Fruit fly (Drosophila melanogaster): ENCODE measurements around the gene CG34159.

dm6 chr2L:10180182-10180779 is 23.8 kb downstream of the CG34159 start, which contains the start of gene CG44153:
- no peak for TF ChIP-seq salm (tag; optimal IDR thresholded peaks at IDR 0.05)
- TF ChIP-seq H15 (GFP tag; IDR thresholded peaks at IDR 0.05): no peak
- no peak for TF ChIP-seq repo (GFP tag; optimal IDR thresholded peaks at IDR 0.05)
- no peak for TF ChIP-seq Rfx (GFP tag; IDR thresholded peaks at IDR 0.05)
- TF ChIP-seq CG12299 (tag; optimal IDR thresholded peaks at IDR 0.05): no peak

Data from whole organism, embryonic.